Fruit fly (Drosophila melanogaster) whole organism, wandering third instar larva: Measurements from ENCODE around the gene Nepl6.

Experiments
- CG9705 ChIP-seq: fragments of 200-800 bp; sonication (Bioruptor generic); optimal IDR thresholded peaks from 2 replicates; lab custom pipeline; 2018; ENCODE audit warnings: missing biosample characterization, mild to moderate bottlenecking, missing genetic modification characterization
- CrebA ChIP-seq: fragments of 200-800 bp; sonication (Bioruptor generic); optimal IDR thresholded peaks from 2 replicates; lab custom pipeline; 2016; ENCODE audit warnings: missing biosample characterization, mild to moderate bottlenecking, missing genetic modification characterization, borderline replicate concordance
- Dfd ChIP-seq: fragments of >200 bp; optimal IDR thresholded peaks from 2 replicates; lab custom pipeline; 2017; ENCODE audit warnings: missing biosample characterization, missing genetic modification characterization
- GATAd ChIP-seq: sonication (Bioruptor generic); optimal IDR thresholded peaks from 2 replicates; lab custom pipeline; 2016; ENCODE audit warnings: missing biosample characterization, missing genetic modification characterization
- HLH106 ChIP-seq: fragments of 200-800 bp; optimal IDR thresholded peaks from 3 replicates; lab custom pipeline; 2019; ENCODE audit warnings: missing biosample characterization, mild to moderate bottlenecking, missing genetic modification characterization, moderate library complexity
- Hnf4 ChIP-seq: fragments of 200-800 bp; sonication (Bioruptor generic); optimal IDR thresholded peaks from 2 replicates; lab custom pipeline; 2016; ENCODE audit warnings: missing biosample characterization, mild to moderate bottlenecking, missing genetic modification characterization
- Hr83 ChIP-seq: fragments of 200-300 bp; sonication (Bioruptor generic); optimal IDR thresholded peaks from 2 replicates; lab custom pipeline; 2016; ENCODE audit warnings: missing biosample characterization, mild to moderate bottlenecking, missing genetic modification characterization, moderate library complexity; ENCODE audit not compliant: poor library complexity, severe bottlenecking
- Jra ChIP-seq: sonication (Bioruptor generic); optimal IDR thresholded peaks from 2 replicates; lab custom pipeline; 2016; ENCODE audit warnings: missing biosample characterization, missing genetic modification characterization
- Myc ChIP-seq: fragments of >200 bp; optimal IDR thresholded peaks from 2 replicates; lab custom pipeline; 2017
- N ChIP-seq: fragments of >200 bp; optimal IDR thresholded peaks from 2 replicates; lab custom pipeline; 2018; ENCODE audit warnings: missing biosample characterization, missing external identifiers, missing genetic modification characterization
- OdsH ChIP-seq: fragments of 200-800 bp; sonication (Bioruptor generic); optimal IDR thresholded peaks from 2 replicates; lab custom pipeline; 2016; ENCODE audit warnings: missing biosample characterization, mild to moderate bottlenecking, missing genetic modification characterization
- Rel ChIP-seq, 2 experiments: fragments of 200-800 bp; sonication (Bioruptor generic) in 1 of 2; optimal IDR thresholded peaks; 2 replicates in 1 of 2; 3 replicates in 1 of 2; lab custom pipeline; 2016 to 2019; ENCODE audit warnings: mild to moderate bottlenecking in 2 of 2, missing biosample characterization in 2 of 2, missing genetic modification characterization in 2 of 2, moderate library complexity in 1 of 2
- Sp1 ChIP-seq: fragments of 200-800 bp; sonication (Bioruptor generic); optimal IDR thresholded peaks from 3 replicates; lab custom pipeline; 2019; ENCODE audit warnings: missing biosample characterization, mild to moderate bottlenecking, missing genetic modification characterization, moderate library complexity
- Vsx2 ChIP-seq: fragments of 200-300, 225-300 bp; sonication (Bioruptor generic); optimal IDR thresholded peaks from 2 replicates; lab custom pipeline; 2018; ENCODE audit warnings: missing biosample characterization, missing genetic modification characterization; ENCODE audit not compliant: partially characterized antibody
- br ChIP-seq: fragments of 200-800 bp; sonication (Bioruptor generic); optimal IDR thresholded peaks from 2 replicates; lab custom pipeline; 2016; ENCODE audit warnings: missing biosample characterization, missing genetic modification characterization
- brk ChIP-seq: fragments of 200-800 bp; sonication (Bioruptor generic); optimal IDR thresholded peaks from 2 replicates; lab custom pipeline; 2016; ENCODE audit warnings: missing biosample characterization, mild to moderate bottlenecking, missing genetic modification characterization
- dmrt93B ChIP-seq: fragments of 200-800 bp; sonication (Bioruptor generic); optimal IDR thresholded peaks from 2 replicates; lab custom pipeline; 2018; ENCODE audit warnings: missing biosample characterization, mild to moderate bottlenecking, missing genetic modification characterization
- ey ChIP-seq: fragments of 200-800 bp; sonication (Bioruptor generic); optimal IDR thresholded peaks from 2 replicates; lab custom pipeline; 2016; ENCODE audit warnings: missing biosample characterization, missing genetic modification characterization
- foxo ChIP-seq, 2 experiments: fragments of 200-800 bp; sonication (Bioruptor generic); optimal IDR thresholded peaks; 2 replicates in 1 of 2; 3 replicates in 1 of 2; lab custom pipeline; 2016 to 2017; ENCODE audit warnings: missing biosample characterization in 2 of 2, missing genetic modification characterization in 2 of 2
- fru ChIP-seq: fragments of 200-800 bp; sonication (Bioruptor generic); optimal IDR thresholded peaks from 3 replicates; lab custom pipeline; 2016; ENCODE audit warnings: missing biosample characterization, mild to moderate bottlenecking, missing genetic modification characterization
- h ChIP-seq: fragments of 200-800 bp; sonication (Bioruptor generic); optimal IDR thresholded peaks from 3 replicates; lab custom pipeline; 2016; ENCODE audit warnings: missing biosample characterization, mild to moderate bottlenecking, missing genetic modification characterization
- lola ChIP-seq: fragments of >200 bp; optimal IDR thresholded peaks from 2 replicates; lab custom pipeline; 2017; ENCODE audit warnings: missing biosample characterization, missing genetic modification characterization
- psq ChIP-seq: fragments of 200-800 bp; sonication (Bioruptor generic); optimal IDR thresholded peaks from 3 replicates; lab custom pipeline; 2017; ENCODE audit warnings: missing biosample characterization, mild to moderate bottlenecking, missing genetic modification characterization, moderate library complexity
- rgr ChIP-seq: fragments of 200-800 bp; sonication (Bioruptor generic); optimal IDR thresholded peaks from 3 replicates; lab custom pipeline; 2016; ENCODE audit warnings: missing biosample characterization, mild to moderate bottlenecking, missing genetic modification characterization
- sage ChIP-seq: fragments of 200-800 bp; sonication (Bioruptor generic); optimal IDR thresholded peaks from 2 replicates; lab custom pipeline; 2016; ENCODE audit warnings: missing biosample characterization, mild to moderate bottlenecking, missing genetic modification characterization
- sv ChIP-seq: fragments of 200-800 bp; sonication (Bioruptor generic); optimal IDR thresholded peaks from 3 replicates; lab custom pipeline; 2016; ENCODE audit warnings: missing biosample characterization, missing genetic modification characterization
- tai ChIP-seq: sonication (Bioruptor generic); optimal IDR thresholded peaks from 2 replicates; lab custom pipeline; 2016; ENCODE audit warnings: missing biosample characterization, missing genetic modification characterization
- usp ChIP-seq: fragments of >200 bp; optimal IDR thresholded peaks from 2 replicates; lab custom pipeline; 2017; ENCODE audit warnings: missing biosample characterization, missing genetic modification characterization
- woc ChIP-seq: sonication (Bioruptor generic); optimal IDR thresholded peaks from 2 replicates; lab custom pipeline; 2016; ENCODE audit warnings: missing biosample characterization, mild to moderate bottlenecking, missing genetic modification characterization

Gene Nepl6

dm6 chr2L:6356686-6357362 is 28.5 kb downstream of the Nepl6 start:
- TF ChIP-seq Hnf4 (no peak), foxo (GFP tag; optimal IDR thresholded peaks at IDR 0.05; lab: Kevin White, UChicago) (peak in 1 of 2 experiments; percentile 3), Myc (lab: Kevin White, UChicago) (peak; percentile 68)
- TF ChIP-seq, all 38 proteins: peak for 2

DNA sequence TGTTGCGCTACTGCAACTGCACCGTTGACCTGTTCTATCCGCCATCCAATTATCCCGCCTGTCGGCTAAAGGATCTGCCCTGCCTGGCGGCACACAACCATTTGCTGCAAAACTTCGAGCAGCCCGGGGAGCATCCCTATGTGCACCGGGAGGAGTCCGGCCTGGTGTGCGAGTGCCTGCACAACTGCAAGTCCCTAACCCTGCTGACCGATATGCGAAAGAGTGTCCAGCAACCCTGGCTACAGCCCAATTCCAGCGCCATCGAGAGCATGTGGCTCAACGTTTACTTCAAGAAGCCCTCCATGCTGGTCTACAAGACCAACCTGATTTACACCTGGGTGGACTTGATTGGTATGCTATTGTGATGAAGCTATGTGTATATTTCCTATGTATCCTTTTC is 29.2 kb downstream of the Nepl6 start:
- TF ChIP-seq Myc (lab: Kevin White, UChicago) (no peak), sage (GFP tag; lab: Kevin White, UChicago) (no peak), GATAd (GFP tag; lab: Kevin White, UChicago) (no peak), Hnf4 (no peak)

DNA sequence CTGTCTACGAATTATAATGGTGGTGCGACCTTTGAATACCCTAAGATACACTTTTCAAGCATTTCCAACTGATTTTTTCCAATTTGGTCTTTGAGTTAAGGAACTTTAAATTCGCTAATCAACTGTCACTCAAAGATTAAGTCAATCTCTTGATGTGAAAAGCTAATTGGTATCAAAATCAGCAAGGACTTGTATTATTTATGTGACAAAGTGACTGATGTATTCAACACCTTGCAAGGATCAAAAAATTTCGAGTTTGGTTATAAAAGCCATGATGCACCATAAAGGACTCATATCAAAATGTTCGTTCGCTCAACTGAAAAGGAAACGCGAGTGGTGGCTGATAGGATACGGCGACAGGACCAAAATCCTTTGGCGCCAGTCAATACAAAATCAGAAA is 30.7 kb downstream of the Nepl6 start, which contains the start of gene ppk14:
Gene ppk14, plus strand, starts transcription at position 301 of the 400 bp plus-strand sequence.
- TF ChIP-seq h (GFP tag; lab: Kevin White, UChicago) (no peak), HLH106 (tag; lab: Kevin White, UChicago) (no peak), psq (GFP tag; lab: Kevin White, UChicago) (no peak), dmrt93B (GFP tag; lab: Kevin White, UChicago) (no peak), Sp1 (no peak), fru (GFP tag; lab: Kevin White, UChicago) (no peak), Vsx2 (GFP tag; lab: Kevin White, UChicago) (no peak), sage (GFP tag; lab: Kevin White, UChicago) (no peak), usp (GFP tag; lab: Kevin White, UChicago) (no peak), Myc (lab: Kevin White, UChicago) (no peak), foxo (GFP tag; optimal IDR thresholded peaks at IDR 0.05; lab: Kevin White, UChicago) (no peak)

DNA sequence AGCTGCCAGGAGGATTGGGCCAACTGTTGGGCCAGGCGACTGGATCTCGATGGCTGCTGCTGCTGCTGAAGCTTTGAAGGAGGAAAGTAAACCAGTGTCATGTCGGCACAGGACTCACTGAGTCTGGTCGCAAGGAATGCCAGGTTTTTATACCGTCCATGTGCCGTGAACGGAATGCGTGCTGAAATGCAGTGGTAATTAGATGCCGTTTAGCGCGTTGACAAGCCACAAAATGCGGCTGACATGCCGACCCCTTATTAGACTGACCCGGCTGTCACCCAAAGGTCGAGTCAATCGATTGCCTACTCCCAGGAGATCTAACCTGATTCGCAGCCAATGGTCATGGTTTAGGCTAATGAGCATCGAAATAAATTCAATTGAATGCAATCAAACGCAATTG is 31.1 kb downstream of the Nepl6 start, which contains the start of gene ppk7:
Gene ppk7, minus strand, starts transcription at position 101 of the 400 bp plus-strand sequence.
- TF ChIP-seq brk (GFP tag; lab: Kevin White, UChicago) (no peak), CG9705 (no peak), Rel (GFP tag; optimal IDR thresholded peaks at IDR 0.05; lab: Kevin White, UChicago) (no peak), Rel (tag; optimal IDR thresholded peaks at IDR 0.05; lab: Kevin White, UChicago) (no peak), Hr83 (no peak), rgr (GFP tag; lab: Kevin White, UChicago) (no peak), HLH106 (tag; lab: Kevin White, UChicago) (no peak), Myc (lab: Kevin White, UChicago) (no peak), tai (GFP tag; lab: Kevin White, UChicago) (no peak), CrebA (GFP tag; lab: Kevin White, UChicago) (no peak), fru (GFP tag; lab: Kevin White, UChicago) (no peak), Sp1 (no peak), woc (GFP tag; lab: Kevin White, UChicago) (no peak), Jra (no peak), N (GFP tag; lab: Kevin White, UChicago) (no peak), GATAd (GFP tag; lab: Kevin White, UChicago) (no peak), lola (GFP tag; lab: Kevin White, UChicago) (no peak), Dfd (GFP tag; lab: Kevin White, UChicago) (no peak)
- TF ChIP-seq, all 38 proteins: peak for 0

DNA sequence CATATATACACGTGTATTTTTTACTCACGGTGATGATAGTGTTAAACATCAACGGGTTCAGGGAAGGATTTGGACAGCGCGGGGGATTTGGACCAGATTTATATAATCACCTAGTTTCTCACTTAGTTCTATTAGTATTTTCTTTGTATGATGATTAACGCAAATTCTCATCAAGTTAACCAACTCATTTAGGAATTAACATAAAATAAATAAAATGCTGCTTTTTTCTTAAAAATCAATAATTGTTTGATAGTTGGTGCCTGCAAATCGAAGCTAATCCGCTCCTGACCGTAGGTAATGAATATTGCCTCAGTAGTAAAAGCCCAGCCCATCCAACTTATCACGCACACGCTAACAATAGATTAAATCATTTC is 33.5 kb downstream of the Nepl6 start:
- TF ChIP-seq foxo (GFP tag; optimal IDR thresholded peaks at IDR 0.05; lab: Kevin White, UChicago) (peak in 1 of 2 experiments; percentile 71), fru (GFP tag; lab: Kevin White, UChicago) (peak; percentile 43), ey (GFP tag; lab: Kevin White, UChicago) (peak; percentile 36), psq (GFP tag; lab: Kevin White, UChicago) (peak; percentile 5), GATAd (GFP tag; lab: Kevin White, UChicago) (no peak), h (GFP tag; lab: Kevin White, UChicago) (peak; percentile 66), Myc (lab: Kevin White, UChicago) (no peak), N (GFP tag; lab: Kevin White, UChicago) (no peak), usp (GFP tag; lab: Kevin White, UChicago) (no peak), OdsH (GFP tag; lab: Kevin White, UChicago) (peak; percentile 18), brk (GFP tag; lab: Kevin White, UChicago) (no peak), lola (GFP tag; lab: Kevin White, UChicago) (no peak), br (GFP tag; lab: Kevin White, UChicago) (peak; percentile 14), sv (peak; percentile 53), HLH106 (tag; lab: Kevin White, UChicago) (peak; percentile 29), rgr (GFP tag; lab: Kevin White, UChicago) (peak; percentile 45), woc (GFP tag; lab: Kevin White, UChicago) (no peak), sage (GFP tag; lab: Kevin White, UChicago) (no peak), Vsx2 (GFP tag; lab: Kevin White, UChicago) (no peak)
